Fruit fly (Drosophila melanogaster): Measurements from ENCODE around the gene CG11756.
A peak's percentile ranks its signal among the peaks of the same experiment; 100 is the strongest.

CG11756 gene

DNA sequence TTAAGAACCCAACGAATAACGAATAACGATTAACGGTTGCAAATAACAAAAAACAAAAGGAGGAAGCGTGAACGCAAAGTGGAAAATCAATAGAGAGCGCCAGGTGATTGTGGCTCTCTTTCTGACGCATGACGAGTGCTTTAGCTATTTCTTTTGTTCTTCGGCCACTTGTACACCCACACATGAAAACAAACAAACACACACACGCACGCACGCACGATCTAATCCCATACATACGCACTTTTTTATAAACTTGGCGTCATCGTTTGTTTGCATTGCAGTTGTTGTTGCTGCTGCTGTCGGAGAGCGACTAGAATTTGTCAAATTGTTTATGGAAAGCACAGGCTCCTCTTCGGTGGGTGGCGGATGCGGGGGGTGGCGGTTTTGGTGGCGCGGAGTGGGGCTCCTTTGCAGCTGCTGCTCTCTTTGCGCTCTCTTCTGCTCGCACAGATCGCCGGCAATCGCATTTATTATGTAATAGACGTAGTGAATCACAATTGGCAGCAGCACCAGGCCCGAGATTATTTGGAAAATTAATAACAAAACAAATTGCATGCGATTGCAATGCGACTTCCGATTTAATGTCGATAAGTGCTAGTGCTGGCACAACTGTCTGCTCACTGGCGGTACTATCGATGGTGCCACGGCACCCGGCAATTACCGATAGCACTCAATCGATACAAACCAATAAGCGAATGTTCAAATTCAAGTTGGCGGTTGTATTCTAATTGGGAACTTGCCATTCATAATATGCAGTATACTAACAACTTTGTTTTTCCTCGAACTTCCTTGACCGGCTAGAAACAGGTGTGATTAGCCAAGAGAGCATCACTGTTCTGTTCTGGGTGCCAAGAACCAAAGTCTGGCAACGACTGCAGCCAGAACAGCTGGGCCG lies 8.7 kb upstream of the CG11756 start (continued):
- TF ChIP-seq CG6854 (GFP tag; optimal IDR thresholded peaks at IDR 0.05) (no peak), CG9727 (GFP tag; optimal IDR thresholded peaks at IDR 0.05) (no peak), Fer1 (GFP tag; optimal IDR thresholded peaks at IDR 0.05) (no peak), schlank (tag; optimal IDR thresholded peaks at IDR 0.05) (no peak), trem (tag; optimal IDR thresholded peaks at IDR 0.05) (peak; percentile 75), Lpt (GFP tag; optimal IDR thresholded peaks at IDR 0.05) (no peak), tup (GFP tag; optimal IDR thresholded peaks at IDR 0.05) (no peak), ttk (GFP tag; IDR thresholded peaks at IDR 0.05) (no peak), CG15696 (tag; optimal IDR thresholded peaks at IDR 0.05) (peak; percentile 17), NC2α (GFP tag; optimal IDR thresholded peaks at IDR 0.05) (no peak), lbe (GFP tag; optimal IDR thresholded peaks at IDR 0.05) (no peak), CG12769 (tag; optimal IDR thresholded peaks at IDR 0.05) (no peak), wdn (GFP tag; IDR thresholded peaks at IDR 0.05) (no peak), Sry-β (GFP tag; optimal IDR thresholded peaks at IDR 0.05) (peak; percentile 94), Gug (GFP tag; IDR thresholded peaks at IDR 0.05) (peak; percentile 49; the same call in 2 of the 4 replicates), CG4730 (GFP tag; IDR thresholded peaks at IDR 0.05) (no peak), CG8089 (GFP tag; optimal IDR thresholded peaks at IDR 0.05) (peak; percentile 19), bigmax (GFP tag; optimal IDR thresholded peaks at IDR 0.05) (no peak), repo (GFP tag; optimal IDR thresholded peaks at IDR 0.05) (no peak), tap (tag; optimal IDR thresholded peaks at IDR 0.05) (no peak), CG8359 (GFP tag; optimal IDR thresholded peaks at IDR 0.05; ENCODE audit: borderline replicate concordance) (no peak), D19B (GFP tag; optimal IDR thresholded peaks at IDR 0.05) (no peak), Mes4 (GFP tag; optimal IDR thresholded peaks at IDR 0.05) (peak; percentile 15), CG12391 (tag; optimal IDR thresholded peaks at IDR 0.05) (peak; percentile 63), CG31365 (tag; optimal IDR thresholded peaks at IDR 0.05) (no peak), CG16863 (GFP tag; optimal IDR thresholded peaks at IDR 0.05) (no peak), croc (GFP tag; conservative IDR thresholded peaks at IDR 0.05) (no peak), gcm (GFP tag; optimal IDR thresholded peaks at IDR 0.05) (no peak), Poxn (GFP tag; IDR thresholded peaks at IDR 0.05) (no peak), CG13894 (tag; optimal IDR thresholded peaks at IDR 0.05) (peak; percentile 30), tin (GFP tag; optimal IDR thresholded peaks at IDR 0.05) (peak; percentile 47), cwo (GFP tag; optimal IDR thresholded peaks at IDR 0.05) (no peak), Dref (GFP tag; IDR thresholded peaks at IDR 0.05) (peak; percentile 87), dan (GFP tag; IDR thresholded peaks at IDR 0.05) (no peak), lmd (GFP tag; IDR thresholded peaks at IDR 0.05) (peak; percentile 35; the same call in 1 of the 2 replicates), ken (GFP tag; IDR thresholded peaks at IDR 0.05) (no peak), nerfin-1 (tag; optimal IDR thresholded peaks at IDR 0.05) (no peak), pum (GFP tag; optimal IDR thresholded peaks at IDR 0.05) (peak; percentile 41), stc (GFP tag; IDR thresholded peaks at IDR 0.05) (no peak), sisA (GFP tag; IDR thresholded peaks at IDR 0.05) (no peak; the same call in 1 of the 2 replicates), oc (tag; optimal IDR thresholded peaks at IDR 0.05) (peak; percentile 13), Hand (GFP tag; optimal IDR thresholded peaks at IDR 0.05) (no peak), Elba2 (GFP tag; optimal IDR thresholded peaks at IDR 0.05) (peak; percentile 97), slou (GFP tag; optimal IDR thresholded peaks at IDR 0.05) (no peak), grn (GFP tag; optimal IDR thresholded peaks at IDR 0.05) (no peak), ranshi (GFP tag; IDR thresholded peaks at IDR 0.05) (no peak), Gsc (GFP tag; IDR thresholded peaks at IDR 0.05) (no peak), sim (GFP tag; IDR thresholded peaks at IDR 0.05) (no peak), gcm2 (GFP tag; optimal IDR thresholded peaks at IDR 0.05) (no peak), CG15514 (GFP tag; optimal IDR thresholded peaks at IDR 0.05) (peak; percentile 78)
